Fruit fly (Drosophila melanogaster): Measurements from ENCODE around the gene CG43090.

DNA sequence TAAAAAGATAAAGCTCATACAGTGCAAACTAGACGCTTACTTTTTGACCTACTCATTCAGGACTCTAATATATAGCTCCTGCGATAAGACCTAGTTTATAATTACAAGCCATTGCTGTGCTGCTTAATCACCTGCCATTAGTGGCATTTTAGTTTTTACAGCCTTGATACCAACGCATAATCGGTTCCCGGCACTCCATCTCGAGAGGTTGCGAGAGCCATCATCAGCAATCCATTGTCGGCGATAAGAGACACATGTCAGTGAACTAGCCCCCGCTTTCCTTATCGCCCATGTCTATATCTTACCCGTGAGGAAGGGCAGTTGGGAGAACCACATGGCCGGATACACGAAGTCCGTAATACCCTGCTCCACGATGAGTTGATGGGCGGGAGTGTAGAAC, 1.8 kb upstream of the CG43090 start:
- TF ChIP-seq psq (optimal IDR thresholded peaks at IDR 0.05) (no peak), pan (optimal IDR thresholded peaks at IDR 0.05) (no peak), CG8478 (optimal IDR thresholded peaks at IDR 0.05) (no peak), Dll (optimal IDR thresholded peaks at IDR 0.05) (no peak)
